Worm (Caenorhabditis elegans) whole organism, L4 larva: ENCODE results near the gene R09A8.5.
A peak's percentile ranks its signal among the peaks of the same experiment; 100 is the strongest.

Source experiments
- F10B5.3 ChIP-seq: sonication (generic microtip); optimal IDR thresholded peaks from 2 replicates; lab custom pipeline; 2016; ENCODE audit warnings: mild to moderate bottlenecking, missing genetic modification characterization, missing compliant biosample characterization
- F26F4.8 ChIP-seq: fragments of 200-800 bp; sonication (Bioruptor generic); conservative IDR thresholded peaks from 2 replicates; pipeline ENCODE4 v1.3.6; 2022; ENCODE audit warnings: missing genetic modification characterization, missing compliant biosample characterization
- F44E2.7 ChIP-seq: fragments of 200-800 bp; sonication (Bioruptor generic); IDR thresholded peaks from 2 replicates; pipeline ENCODE4 v2.1.2; 2022; ENCODE audit warnings: missing genetic modification characterization, missing compliant biosample characterization
- T26A8.4 ChIP-seq: fragments of 200-800 bp; sonication (Bioruptor generic); IDR thresholded peaks from 2 replicates; pipeline ENCODE4 v1.3.6; 2022; ENCODE audit warnings: missing genetic modification characterization, missing compliant biosample characterization
- Y105C5A.15 ChIP-seq: fragments of 200-800 bp; sonication (Bioruptor generic); IDR thresholded peaks from 2 replicates; pipeline ENCODE4 v1.3.6; 2022; ENCODE audit warnings: missing genetic modification characterization, missing compliant biosample characterization
- Y75B8A.6 ChIP-seq: fragments of 200-800 bp; sonication (Bioruptor generic); IDR thresholded peaks from 2 replicates; pipeline ENCODE4 v1.3.6; 2022; ENCODE audit warnings: missing genetic modification reagents, missing genetic modification characterization, missing compliant biosample characterization
- aha-1 ChIP-seq: fragments of 150-350 bp; peaks from one replicate; lab custom pipeline; 2014; ENCODE audit warnings: missing biosample characterization, missing genetic modification characterization
- aly-2 ChIP-seq: sonication (generic microtip); optimal IDR thresholded peaks from 2 replicates; lab custom pipeline; 2018; ENCODE audit warnings: missing biosample characterization, missing genetic modification characterization
- attf-4 ChIP-seq: sonication (generic microtip); optimal IDR thresholded peaks from 3 replicates; lab custom pipeline; 2017; ENCODE audit warnings: missing biosample characterization, missing genetic modification characterization
- ceh-20 ChIP-seq: fragments of 200-800 bp; sonication (Bioruptor generic); IDR thresholded peaks from 2 replicates; pipeline ENCODE4 v1.3.6; 2022; ENCODE audit warnings: missing genetic modification reagents, missing genetic modification characterization, missing compliant biosample characterization
- ceh-32 ChIP-seq: sonication (generic microtip); optimal IDR thresholded peaks from 2 replicates; lab custom pipeline; 2016; ENCODE audit warnings: mild to moderate bottlenecking, missing genetic modification characterization, missing compliant biosample characterization; ENCODE audit not compliant: poor library complexity
- dmd-6 ChIP-seq: fragments of 200-800 bp; sonication (Bioruptor generic); IDR thresholded peaks from 2 replicates; pipeline ENCODE4 v1.3.6; 2022; ENCODE audit warnings: missing genetic modification reagents, missing genetic modification characterization, missing compliant biosample characterization
- dpl-1 ChIP-seq: fragments of 150-350 bp; optimal IDR thresholded peaks from 2 replicates; lab custom pipeline; 2014; ENCODE audit warnings: missing biosample characterization, missing genetic modification reagents, missing genetic modification characterization
- dve-1 ChIP-seq: sonication (generic microtip); optimal IDR thresholded peaks from 2 replicates; lab custom pipeline; 2017; ENCODE audit warnings: antibody characterized with exemption, mild to moderate bottlenecking, missing genetic modification characterization, missing compliant biosample characterization; ENCODE audit not compliant: insufficient read depth
- fkh-10 ChIP-seq: fragments of 150-350 bp; optimal IDR thresholded peaks from 2 replicates; lab custom pipeline; 2014; ENCODE audit warnings: missing biosample characterization, missing genetic modification reagents, missing genetic modification characterization
- fos-1 ChIP-seq: fragments of 150-350 bp; optimal IDR thresholded peaks from 2 replicates; lab custom pipeline; 2014; ENCODE audit warnings: missing biosample characterization, missing genetic modification characterization
- hif-1 ChIP-seq, 2 experiments: sonication (generic microtip); optimal IDR thresholded peaks; 2 replicates each; lab custom pipeline; 2016 to 2017; ENCODE audit warnings: missing compliant biosample characterization in 2 of 2, missing genetic modification characterization in 2 of 2, missing genetic modification reagents in 2 of 2, missing genotype in 2 of 2, mild to moderate bottlenecking in 1 of 2
- hlh-11 ChIP-seq: fragments of 200-800 bp; sonication (Bioruptor generic); optimal IDR thresholded peaks from 2 replicates; lab custom pipeline; 2018; ENCODE audit warnings: mild to moderate bottlenecking, missing genetic modification characterization, missing compliant biosample characterization
- hlh-30 ChIP-seq: sonication (generic microtip); optimal IDR thresholded peaks from 2 replicates; lab custom pipeline; 2017; ENCODE audit warnings: antibody characterized with exemption, mild to moderate bottlenecking, missing genetic modification characterization, missing compliant biosample characterization; ENCODE audit not compliant: insufficient read depth
- jun-1 ChIP-seq: fragments of 150-350 bp; optimal IDR thresholded peaks from 2 replicates; lab custom pipeline; 2014; ENCODE audit warnings: missing biosample characterization, missing genetic modification reagents, missing genetic modification characterization
- lim-7 ChIP-seq: fragments of 200-800 bp; sonication (Bioruptor generic); IDR thresholded peaks from 2 replicates; pipeline ENCODE4 v1.3.6; 2022; ENCODE audit warnings: missing genetic modification characterization, missing compliant biosample characterization
- lin-1 ChIP-seq: fragments of 200-800 bp; sonication (Bioruptor generic); IDR thresholded peaks from 2 replicates; pipeline ENCODE4 v1.3.6; 2022; ENCODE audit warnings: missing genetic modification reagents, missing genetic modification characterization, missing compliant biosample characterization
- lsy-2 ChIP-seq, 2 experiments: fragments of 150-350 bp in 1 of 2; sonication (generic microtip) in 1 of 2; optimal IDR thresholded peaks; 2 replicates each; lab custom pipeline; 2014 to 2017; ENCODE audit warnings: missing biosample characterization in 2 of 2, missing genetic modification characterization in 2 of 2
- mep-1 ChIP-seq: fragments of 150-350 bp; sonication (generic microtip); optimal IDR thresholded peaks from 3 replicates; lab custom pipeline; 2014; ENCODE audit warnings: missing biosample characterization, missing genetic modification characterization
- mxl-3 ChIP-seq: fragments of 200-800 bp; sonication (Bioruptor generic); optimal IDR thresholded peaks from 2 replicates; lab custom pipeline; 2018; ENCODE audit warnings: mild to moderate bottlenecking, missing genetic modification characterization, missing compliant biosample characterization
- nhr-102 ChIP-seq: sonication (generic microtip); optimal IDR thresholded peaks from 2 replicates; lab custom pipeline; 2016; ENCODE audit warnings: mild to moderate bottlenecking, missing genetic modification characterization, moderate library complexity, missing compliant biosample characterization
- nhr-11 ChIP-seq: fragments of 150-350 bp; optimal IDR thresholded peaks from 2 replicates; lab custom pipeline; 2014; ENCODE audit warnings: missing biosample characterization, missing genetic modification characterization
- nhr-28 ChIP-seq: fragments of 150-350 bp; optimal IDR thresholded peaks from 2 replicates; lab custom pipeline; 2014; ENCODE audit warnings: missing biosample characterization, missing genetic modification characterization
- nhr-76 ChIP-seq: fragments of 150-350 bp; optimal IDR thresholded peaks from 2 replicates; lab custom pipeline; 2014; ENCODE audit warnings: missing biosample characterization, missing genetic modification characterization
- rbr-2 ChIP-seq: sonication (generic microtip); optimal IDR thresholded peaks from 2 replicates; lab custom pipeline; 2016; ENCODE audit warnings: missing genotype, missing genetic modification characterization, missing compliant biosample characterization
- saeg-2 ChIP-seq: fragments of 200-800 bp; sonication (Bioruptor generic); IDR thresholded peaks from 2 replicates; pipeline ENCODE4 v1.3.6; 2022; ENCODE audit warnings: missing genetic modification reagents, missing genetic modification characterization, missing compliant biosample characterization
- sdz-12 ChIP-seq: fragments of 200-800 bp; sonication (Bioruptor generic); optimal IDR thresholded peaks from 2 replicates; lab custom pipeline; 2018; ENCODE audit warnings: mild to moderate bottlenecking, missing genetic modification characterization, missing compliant biosample characterization
- set-16 ChIP-seq: fragments of 200-800 bp; sonication (Bioruptor generic); IDR thresholded peaks from 2 replicates; pipeline ENCODE4 v1.3.6; 2022; ENCODE audit warnings: missing genetic modification reagents, missing genetic modification characterization, missing compliant biosample characterization
- snpc-4 ChIP-seq: fragments of 150-350 bp; optimal IDR thresholded peaks from 2 replicates; lab custom pipeline; 2014; ENCODE audit warnings: missing biosample characterization, missing genetic modification characterization
- spr-1 ChIP-seq: sonication (generic microtip); optimal IDR thresholded peaks from 2 replicates; lab custom pipeline; 2016; ENCODE audit warnings: mild to moderate bottlenecking, missing genetic modification characterization, missing compliant biosample characterization
- unc-62 ChIP-seq, 3 experiments: fragments of 150-350 bp in 1 of 3; sonication (generic microtip); optimal IDR thresholded peaks in 2 of 3; peaks in 1 of 3; 1 replicate in 1 of 3; 2 replicates in 2 of 3; lab custom pipeline; 2014 to 2017; ENCODE audit warnings: missing biosample characterization in 3 of 3, missing genetic modification characterization in 3 of 3, missing genetic modification reagents in 3 of 3, missing genotype in 1 of 3
- vab-7 ChIP-seq: fragments of 200-800 bp; sonication (Bioruptor generic); IDR thresholded peaks from 2 replicates; pipeline ENCODE4 v1.3.6; 2022; ENCODE audit warnings: missing genetic modification reagents, missing genetic modification characterization, missing compliant biosample characterization
- zfp-2 ChIP-seq: sonication (generic microtip); optimal IDR thresholded peaks from 2 replicates; lab custom pipeline; 2016; ENCODE audit warnings: mild to moderate bottlenecking, missing genetic modification characterization, missing compliant biosample characterization
- ztf-11 ChIP-seq: fragments of 150-350 bp; optimal IDR thresholded peaks from 2 replicates; lab custom pipeline; 2014; ENCODE audit warnings: missing biosample characterization, missing genetic modification characterization

The R09A8.5 gene

ce11 chrX:12688632-12689031, 48.3 kb upstream of the R09A8.5 start:
- peak; percentile 88 for TF ChIP-seq aha-1
- TF ChIP-seq aly-2 (tag; lab: Kevin White, UChicago), result no peak
- TF ChIP-seq zfp-2, result no peak
- no peak for TF ChIP-seq mxl-3 (GFP tag; lab: Kevin White, UChicago)
- TF ChIP-seq, all 104 proteins: peak for 1

- TF ChIP-seq ztf-11 (tag; lab: Kevin White, UChicago) (no peak), saeg-2 (GFP tag; lab: Robert Waterston, UW) (0 out of 2 replicates have a peak, but pooled peaks have one; percentile 6), vab-7 (GFP tag; lab: Robert Waterston, UW) (no peak), dve-1 (tag; lab: Kevin White, UChicago) (no peak), Y105C5A.15 (no peak), nhr-102 (tag; lab: Kevin White, UChicago) (no peak), aha-1 (peak; percentile 91), attf-4 (no peak), aly-2 (tag; lab: Kevin White, UChicago) (no peak)
These were observed 47.1 kb upstream of the R09A8.5 start for ce11 chrX:12687482-12687881.

ce11 chrX:12679603-12680002, 39.2 kb upstream of the R09A8.5 start:
- TF ChIP-seq unc-62 (GFP tag; optimal IDR thresholded peaks at IDR 0.05 in 1 of 2; lab: Kevin White, UChicago) (peak in 1 of 2 experiments; percentile 83), unc-62 (tag; optimal IDR thresholded peaks at IDR 0.05; lab: Kevin White, UChicago) (no peak), lsy-2 (tag; optimal IDR thresholded peaks at IDR 0.05; lab: Kevin White, UChicago) (no peak)

ce11 chrX:12678532-12678931, 38.2 kb upstream of the R09A8.5 start, which contains the start of gene adt-1:
TSS of gene adt-1 (plus strand) at chrX:12678832.
- TF ChIP-seq rbr-2 (tag; lab: Kevin White, UChicago) (no peak), saeg-2 (GFP tag; lab: Robert Waterston, UW) (no peak), snpc-4 (tag; lab: Kevin White, UChicago) (no peak), fkh-10 (GFP tag; lab: Kevin White, UChicago) (no peak), nhr-76 (no peak), dpl-1 (GFP tag; lab: Kevin White, UChicago) (no peak), F10B5.3 (tag; lab: Kevin White, UChicago) (no peak), spr-1 (no peak), mep-1 (tag; lab: Kevin White, UChicago) (no peak), hlh-30 (tag; lab: Kevin White, UChicago) (no peak), set-16 (GFP tag; lab: Robert Waterston, UW) (no peak), sdz-12 (GFP tag; lab: Kevin White, UChicago) (no peak), jun-1 (tag; lab: Kevin White, UChicago) (no peak), F44E2.7 (GFP tag; lab: Robert Waterston, UW) (no peak)

- no peak for TF ChIP-seq hlh-30 (tag; lab: Kevin White, UChicago)
- no peak for TF ChIP-seq T26A8.4
- peak; percentile 30 for TF ChIP-seq hlh-11 (tag; lab: Kevin White, UChicago)
These were observed 36.8 kb upstream of the R09A8.5 start for ce11 chrX:12677113-12677512.

ce11 chrX:12671638-12672290, 31.4 kb upstream of the R09A8.5 start:
- TF ChIP-seq hif-1 (tag; optimal IDR thresholded peaks at IDR 0.05; lab: Kevin White, UChicago) (peak in 1 of 2 experiments; percentile 19), vab-7 (GFP tag; lab: Robert Waterston, UW) (no peak), ceh-32 (tag; lab: Kevin White, UChicago) (no peak), hlh-11 (tag; lab: Kevin White, UChicago) (peak; percentile 79), fos-1 (tag; lab: Kevin White, UChicago) (no peak), lin-1 (GFP tag; lab: Robert Waterston, UW) (no peak), jun-1 (tag; lab: Kevin White, UChicago) (no peak), lim-7 (GFP tag; lab: Robert Waterston, UW) (no peak), ceh-20 (GFP tag; lab: Robert Waterston, UW) (peak; percentile 57; the same call in 1 of the 2 replicates), nhr-28 (tag; lab: Kevin White, UChicago) (peak; percentile 0), F26F4.8 (GFP tag; lab: Robert Waterston, UW) (no peak), nhr-11 (tag; lab: Kevin White, UChicago) (peak; percentile 24), nhr-76 (no peak), dmd-6 (GFP tag; lab: Robert Waterston, UW) (peak; percentile 47), dve-1 (tag; lab: Kevin White, UChicago) (peak; percentile 66), hlh-30 (tag; lab: Kevin White, UChicago) (peak; percentile 40), lsy-2 (tag; optimal IDR thresholded peaks at IDR 0.05; lab: Kevin White, UChicago) (peak in 1 of 2 experiments; percentile 54), Y75B8A.6 (GFP tag; lab: Robert Waterston, UW) (no peak)
